Fruit fly (Drosophila melanogaster) Kc167 (cell line): ENCODE results near the gene CG34426.

Source experiments
- Myc ChIP-seq: fragments of >200 bp; optimal IDR thresholded peaks from 2 replicates; lab custom pipeline; 2017; ENCODE audit warnings: missing external identifiers
- Sin3A ChIP-seq: fragments of >200 bp; optimal IDR thresholded peaks from 2 replicates; lab custom pipeline; 2018; ENCODE audit warnings: missing external identifiers
- h ChIP-seq: fragments of >200 bp; optimal IDR thresholded peaks from 3 replicates; lab custom pipeline; 2018; ENCODE audit warnings: missing external identifiers
- psq ChIP-seq: fragments of >200 bp; optimal IDR thresholded peaks from 2 replicates; lab custom pipeline; 2017; ENCODE audit warnings: missing external identifiers
- ttk ChIP-seq: sonication (Bioruptor generic); optimal IDR thresholded peaks from 2 replicates; lab custom pipeline; 2017; ENCODE audit warnings: missing external identifiers

dm6 chr3L:8826038-8826437 is 23.8 kb downstream of the CG34426 start:
- no peak for TF ChIP-seq h (lab: Kevin White, UChicago)
- TF ChIP-seq psq (lab: Kevin White, UChicago), result no peak
- no peak for TF ChIP-seq ttk (lab: Kevin White, UChicago)
- no peak for TF ChIP-seq Sin3A (lab: Kevin White, UChicago)
- TF ChIP-seq Myc (lab: Kevin White, UChicago), result no peak
